Worm (Caenorhabditis elegans) whole organism, L2 larva: Measurements from ENCODE around the gene brp-1.

Experiments used
- F13H6.1 ChIP-seq: sonication (generic microtip); optimal IDR thresholded peaks from 2 replicates; lab custom pipeline; 2016; ENCODE audit warnings: missing genetic modification characterization, missing compliant biosample characterization
- Y55F3AM.14 ChIP-seq: fragments of 200-800 bp; sonication (Bioruptor generic); optimal IDR thresholded peaks from 2 replicates; lab custom pipeline; 2018; ENCODE audit warnings: mild to moderate bottlenecking, missing genetic modification characterization, missing compliant biosample characterization
- ZK546.5 ChIP-seq: sonication (generic microtip); optimal IDR thresholded peaks from 2 replicates; lab custom pipeline; 2017; ENCODE audit warnings: missing biosample characterization, missing genetic modification characterization
- alr-1 ChIP-seq: fragments of 150-350 bp; optimal IDR thresholded peaks from 2 replicates; lab custom pipeline; 2014; ENCODE audit warnings: missing biosample characterization, missing genetic modification characterization
- ama-1 ChIP-seq: fragments of 150-350 bp; optimal IDR thresholded peaks from 2 replicates; lab custom pipeline; 2018; ENCODE audit warnings: inconsistent platforms
- blmp-1 ChIP-seq: sonication (generic microtip); optimal IDR thresholded peaks from 2 replicates; lab custom pipeline; 2017; ENCODE audit warnings: missing genetic modification characterization, mild to moderate bottlenecking, missing compliant biosample characterization, antibody characterized with exemption, moderate library complexity; ENCODE audit not compliant: insufficient read depth
- ceh-16 ChIP-seq: fragments of 150-350 bp; optimal IDR thresholded peaks from 2 replicates; lab custom pipeline; 2014; ENCODE audit warnings: missing biosample characterization, missing genetic modification characterization
- ceh-82 ChIP-seq: fragments of 150-350 bp; optimal IDR thresholded peaks from 2 replicates; lab custom pipeline; 2014; ENCODE audit warnings: missing biosample characterization, missing genetic modification characterization
- crh-2 ChIP-seq: sonication (generic microtip); optimal IDR thresholded peaks from 2 replicates; lab custom pipeline; 2017; ENCODE audit warnings: missing biosample characterization, missing genetic modification characterization
- dmd-4 ChIP-seq: sonication (generic microtip); optimal IDR thresholded peaks from 2 replicates; lab custom pipeline; 2017; ENCODE audit warnings: missing biosample characterization, missing genetic modification characterization
- egl-27 ChIP-seq: sonication (generic microtip); optimal IDR thresholded peaks from 3 replicates; lab custom pipeline; 2017; ENCODE audit warnings: missing biosample characterization, missing genetic modification reagents, missing genetic modification characterization
- elt-1 ChIP-seq: fragments of 150-350 bp; optimal IDR thresholded peaks from 2 replicates; lab custom pipeline; 2014; ENCODE audit warnings: missing biosample characterization, missing genetic modification characterization
- elt-3 ChIP-seq: sonication (generic microtip); optimal IDR thresholded peaks from 2 replicates; lab custom pipeline; 2017; ENCODE audit warnings: missing biosample characterization, missing genetic modification characterization
- fos-1 ChIP-seq: fragments of 150-350 bp; optimal IDR thresholded peaks from 2 replicates; lab custom pipeline; 2014; ENCODE audit warnings: missing biosample characterization, missing genetic modification characterization
- gmeb-1 ChIP-seq: fragments of 150-350 bp; optimal IDR thresholded peaks from 2 replicates; lab custom pipeline; 2014; ENCODE audit warnings: missing biosample characterization, missing genetic modification characterization
- lin-13 ChIP-seq: fragments of 150-350 bp; optimal IDR thresholded peaks from 2 replicates; lab custom pipeline; 2014; ENCODE audit warnings: missing biosample characterization, missing genetic modification reagents, missing genetic modification characterization
- lsy-2 ChIP-seq, 2 experiments: fragments of 150-350 bp in 1 of 2; sonication (generic microtip) in 1 of 2; optimal IDR thresholded peaks; 2 replicates each; lab custom pipeline; 2014 to 2017; ENCODE audit warnings: missing biosample characterization in 2 of 2, missing genetic modification characterization in 2 of 2
- mab-5 ChIP-seq: fragments of 150-350 bp; optimal IDR thresholded peaks from 2 replicates; lab custom pipeline; 2014; ENCODE audit warnings: missing biosample characterization, missing genetic modification characterization
- mdl-1 ChIP-seq, 2 experiments: fragments of 150-350 bp in 1 of 2; sonication (generic microtip) in 1 of 2; optimal IDR thresholded peaks; 2 replicates each; lab custom pipeline; 2017; ENCODE audit warnings: missing biosample characterization in 2 of 2, missing genetic modification characterization in 2 of 2
- nhr-11 ChIP-seq: fragments of 150-350 bp; optimal IDR thresholded peaks from 2 replicates; lab custom pipeline; 2014; ENCODE audit warnings: missing biosample characterization, missing genetic modification characterization
- nhr-12 ChIP-seq: fragments of 150-350 bp; optimal IDR thresholded peaks from 2 replicates; lab custom pipeline; 2014; ENCODE audit warnings: missing biosample characterization, missing genetic modification characterization
- nhr-129 ChIP-seq: fragments of 150-350 bp; optimal IDR thresholded peaks from 2 replicates; lab custom pipeline; 2014; ENCODE audit warnings: missing biosample characterization, missing genetic modification characterization
- nhr-23 ChIP-seq: fragments of 150-350 bp; optimal IDR thresholded peaks from 2 replicates; lab custom pipeline; 2014; ENCODE audit warnings: missing biosample characterization, missing genetic modification reagents, missing genetic modification characterization
- nhr-237 ChIP-seq: fragments of 150-350 bp; optimal IDR thresholded peaks from 2 replicates; lab custom pipeline; 2014; ENCODE audit warnings: missing biosample characterization, missing genetic modification characterization
- nhr-25 ChIP-seq: fragments of 150-350 bp; sonication (generic microtip); optimal IDR thresholded peaks from 3 replicates; lab custom pipeline; 2014; ENCODE audit warnings: missing biosample characterization, missing genetic modification characterization
- nhr-6 ChIP-seq: fragments of 150-350 bp; optimal IDR thresholded peaks from 2 replicates; lab custom pipeline; 2014; ENCODE audit warnings: missing biosample characterization, missing genetic modification characterization
- nhr-77 ChIP-seq: fragments of 150-350 bp; optimal IDR thresholded peaks from 2 replicates; lab custom pipeline; 2014; ENCODE audit warnings: missing biosample characterization, missing genetic modification characterization
- peb-1 ChIP-seq: fragments of 150-350 bp; optimal IDR thresholded peaks from 2 replicates; lab custom pipeline; 2014; ENCODE audit warnings: missing biosample characterization, missing genetic modification characterization
- skn-1 ChIP-seq: sonication (generic microtip); optimal IDR thresholded peaks from 2 replicates; lab custom pipeline; 2017; ENCODE audit warnings: missing biosample characterization, missing genetic modification characterization
- sma-3 ChIP-seq: sonication (generic microtip); optimal IDR thresholded peaks from 2 replicates; lab custom pipeline; 2016; ENCODE audit warnings: missing genetic modification reagents, missing genetic modification characterization, missing compliant biosample characterization
- snpc-4 ChIP-seq: fragments of 150-350 bp; optimal IDR thresholded peaks from 2 replicates; lab custom pipeline; 2014; ENCODE audit warnings: missing biosample characterization, missing genetic modification characterization
- unc-39 ChIP-seq: fragments of 150-350 bp; optimal IDR thresholded peaks from 2 replicates; lab custom pipeline; 2014; ENCODE audit warnings: missing biosample characterization, missing genetic modification characterization
- unc-55 ChIP-seq: fragments of 150-350 bp; sonication (generic microtip); optimal IDR thresholded peaks from 3 replicates; lab custom pipeline; 2014; ENCODE audit warnings: missing biosample characterization, missing genetic modification reagents, missing genetic modification characterization
- unc-62 ChIP-seq: fragments of 150-350 bp; optimal IDR thresholded peaks from 2 replicates; lab custom pipeline; 2014; ENCODE audit warnings: missing biosample characterization, missing genetic modification reagents, missing genetic modification characterization
- zag-1 ChIP-seq: fragments of 150-350 bp; optimal IDR thresholded peaks from 2 replicates; lab custom pipeline; 2014; ENCODE audit warnings: missing biosample characterization, missing genetic modification characterization
- ztf-1 ChIP-seq: fragments of 200-800 bp; sonication (Bioruptor generic); conservative IDR thresholded peaks from 2 replicates; pipeline ENCODE4 v1.3.6; 2022; ENCODE audit warnings: missing genetic modification characterization, missing compliant biosample characterization
- ztf-4 ChIP-seq: fragments of 150-350 bp; optimal IDR thresholded peaks from 2 replicates; lab custom pipeline; 2014; ENCODE audit warnings: missing biosample characterization, missing genetic modification characterization

The brp-1 gene

ce11 chrIII:12020074-12020602 lies at the start of gene brp-1:
Gene brp-1, plus strand, starts transcription at chrIII:12020552.
- TF ChIP-seq ama-1 (lab: Kevin White, UChicago) (no peak), peb-1 (tag; lab: Kevin White, UChicago) (no peak), nhr-25 (tag; lab: Kevin White, UChicago) (peak; percentile 2), nhr-129 (tag; lab: Kevin White, UChicago) (peak; percentile 0), unc-55 (GFP tag; lab: Kevin White, UChicago) (no peak), lsy-2 (tag; optimal IDR thresholded peaks at IDR 0.05; lab: Kevin White, UChicago) (peak in 1 of 2 experiments; percentile 26), nhr-11 (tag; lab: Kevin White, UChicago) (no peak), blmp-1 (tag; lab: Kevin White, UChicago) (peak; percentile 12), nhr-23 (tag; lab: Kevin White, UChicago) (no peak), unc-39 (tag; lab: Kevin White, UChicago) (no peak), sma-3 (GFP tag; lab: Kevin White, UChicago) (peak; percentile 14), gmeb-1 (peak; percentile 17)

DNA sequence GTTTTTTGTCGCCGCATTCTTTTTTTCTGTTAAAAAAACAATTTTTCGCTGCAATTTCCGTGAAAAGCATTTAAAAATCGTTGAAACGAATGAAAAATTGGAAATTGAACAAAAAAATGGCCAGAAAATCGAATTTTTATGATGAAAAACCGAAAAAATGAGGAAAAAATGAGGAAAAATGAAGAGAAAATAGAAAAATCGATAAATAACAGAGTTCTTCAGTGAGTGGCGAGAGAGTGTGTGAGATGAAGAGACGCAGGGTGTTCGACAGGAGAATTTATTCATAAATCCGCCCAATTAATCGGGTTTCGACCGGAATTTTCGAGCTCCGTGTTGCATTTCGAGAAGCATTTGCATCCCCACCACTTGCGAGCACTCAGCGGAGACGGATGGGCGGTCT lies 49.0 kb upstream of the brp-1 start, which contains the start of gene Y56A3A.28:
TSS of gene Y56A3A.28 (minus strand) at position 33 of the 400 bp plus-strand sequence.
- TF ChIP-seq mdl-1 (tag; optimal IDR thresholded peaks at IDR 0.05; lab: Kevin White, UChicago): no peak
- TF ChIP-seq unc-55 (GFP tag; lab: Kevin White, UChicago): peak; percentile 6

ce11 chrIII:11973996-11974395 lies 46.4 kb upstream of the brp-1 start, which contains the start of gene ung-1:
Gene ung-1, minus strand, starts transcription at chrIII:11974096.
- no peak for TF ChIP-seq crh-2 (tag; lab: Kevin White, UChicago)
- TF ChIP-seq mdl-1 (tag; optimal IDR thresholded peaks at IDR 0.05; lab: Kevin White, UChicago): no peak
- no peak for TF ChIP-seq skn-1 (tag; lab: Kevin White, UChicago)
- TF ChIP-seq ztf-1: no peak
- TF ChIP-seq elt-1 (tag; lab: Kevin White, UChicago): no peak
- TF ChIP-seq ztf-4 (tag; lab: Kevin White, UChicago): no peak
- TF ChIP-seq nhr-237 (tag; lab: Kevin White, UChicago): no peak
- no peak for TF ChIP-seq nhr-25 (tag; lab: Kevin White, UChicago)
- TF ChIP-seq ama-1 (lab: Kevin White, UChicago): no peak
- no peak for TF ChIP-seq zag-1 (tag; lab: Kevin White, UChicago)
- no peak for TF ChIP-seq nhr-11 (tag; lab: Kevin White, UChicago)
- no peak for TF ChIP-seq fos-1 (tag; lab: Kevin White, UChicago)
- no peak for TF ChIP-seq Y55F3AM.14
- no peak for TF ChIP-seq ZK546.5
- no peak for TF ChIP-seq ceh-82 (tag; lab: Kevin White, UChicago)
- TF ChIP-seq snpc-4 (tag; lab: Kevin White, UChicago): no peak
- no peak for TF ChIP-seq F13H6.1 (tag; lab: Kevin White, UChicago)
- TF ChIP-seq lin-13 (GFP tag; lab: Kevin White, UChicago): no peak
- no peak for TF ChIP-seq ceh-16 (tag; lab: Kevin White, UChicago)
- TF ChIP-seq elt-3 (tag; lab: Kevin White, UChicago): no peak

ce11 chrIII:11974414-11974813 lies 45.9 kb upstream of the brp-1 start, which contains the start of gene Y56A3A.31:
Gene Y56A3A.31, plus strand, starts transcription at chrIII:11974477.
- TF ChIP-seq gmeb-1 (peak; percentile 59), unc-55 (GFP tag; lab: Kevin White, UChicago) (peak; percentile 1), nhr-77 (no peak), skn-1 (tag; lab: Kevin White, UChicago) (no peak)

DNA sequence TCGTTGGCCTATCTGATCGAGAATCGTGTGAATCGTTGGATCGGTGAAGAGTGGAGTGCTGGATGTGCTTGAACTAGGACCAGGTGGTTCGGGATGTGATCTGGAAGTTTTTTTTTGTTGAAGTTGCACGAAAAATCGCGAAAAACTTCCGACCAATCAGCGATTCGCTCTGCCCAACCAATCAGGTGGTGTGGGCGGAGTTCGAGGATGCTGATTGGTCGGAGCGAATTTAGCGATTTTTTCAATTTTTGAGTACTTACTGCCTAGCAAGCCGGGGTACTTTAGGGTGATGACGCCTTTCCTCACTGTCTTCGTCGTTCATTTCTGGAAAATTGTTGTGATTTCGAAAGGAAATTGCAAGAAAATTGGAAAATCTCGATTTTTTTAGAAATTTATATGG lies 41.6 kb upstream of the brp-1 start, which contains the start of gene Y56A3A.30:
TSS of gene Y56A3A.30 (minus strand) at position 324 of the 400 bp plus-strand sequence.
- TF ChIP-seq ztf-4 (tag; lab: Kevin White, UChicago): no peak
- no peak for TF ChIP-seq fos-1 (tag; lab: Kevin White, UChicago)
- no peak for TF ChIP-seq mdl-1 (tag; optimal IDR thresholded peaks at IDR 0.05; lab: Kevin White, UChicago)
- no peak for TF ChIP-seq dmd-4 (tag; lab: Kevin White, UChicago)
- no peak for TF ChIP-seq nhr-6 (tag; lab: Kevin White, UChicago)
- TF ChIP-seq crh-2 (tag; lab: Kevin White, UChicago): no peak
- no peak for TF ChIP-seq alr-1 (tag; lab: Kevin White, UChicago)
- TF ChIP-seq nhr-25 (tag; lab: Kevin White, UChicago): no peak
- no peak for TF ChIP-seq Y55F3AM.14
- no peak for TF ChIP-seq nhr-12
- no peak for TF ChIP-seq unc-62 (GFP tag; lab: Kevin White, UChicago)
- TF ChIP-seq egl-27 (tag; lab: Kevin White, UChicago): no peak
- TF ChIP-seq mab-5 (tag; lab: Kevin White, UChicago): no peak
